Fruit fly (Drosophila melanogaster) whole organism, pupa: Measurements from ENCODE around the gene Neurl4.

Experiments
- CG10348 ChIP-seq: fragments of 200-800 bp; sonication (Bioruptor generic); IDR thresholded peaks from 2 replicates; pipeline ENCODE4 v1.3.6; 2022; ENCODE audit warnings: missing biosample characterization, missing genetic modification characterization
- CG12605 ChIP-seq: fragments of 200-800 bp; sonication (Bioruptor generic); IDR thresholded peaks from 2 replicates; pipeline ENCODE4 v1.3.6; 2022; ENCODE audit warnings: missing biosample characterization, missing genetic modification characterization
- CG13204 ChIP-seq: fragments of 200-800 bp; sonication (Bioruptor generic); optimal IDR thresholded peaks from 2 replicates; lab custom pipeline; 2018; ENCODE audit warnings: missing biosample characterization, mild to moderate bottlenecking, missing genetic modification characterization, moderate library complexity
- CG15710 ChIP-seq: fragments of 200-800 bp; sonication (Bioruptor generic); optimal IDR thresholded peaks from 2 replicates; lab custom pipeline; 2018; ENCODE audit warnings: missing biosample characterization, mild to moderate bottlenecking, missing genetic modification characterization, moderate library complexity
- CG17806 ChIP-seq: fragments of 200-800 bp; sonication (Bioruptor generic); optimal IDR thresholded peaks from 2 replicates; lab custom pipeline; 2018; ENCODE audit warnings: missing biosample characterization, mild to moderate bottlenecking, missing genetic modification characterization, moderate library complexity
- CG32121 ChIP-seq: fragments of 200-800 bp; sonication (Bioruptor generic); IDR thresholded peaks from 2 replicates; pipeline ENCODE4 v1.3.6; 2022; ENCODE audit warnings: missing biosample characterization, missing genetic modification characterization
- CG8159 ChIP-seq: fragments of 200-800 bp; sonication (Bioruptor generic); optimal IDR thresholded peaks from 3 replicates; lab custom pipeline; 2018; ENCODE audit warnings: missing biosample characterization, mild to moderate bottlenecking, missing genetic modification characterization, moderate library complexity
- D1 ChIP-seq: fragments of 200-800 bp; sonication (Bioruptor generic); optimal IDR thresholded peaks from 2 replicates; lab custom pipeline; 2018; ENCODE audit warnings: missing biosample characterization, mild to moderate bottlenecking, missing genetic modification characterization, moderate library complexity
- EcR ChIP-seq: fragments of 200-800 bp; sonication (Bioruptor generic); optimal IDR thresholded peaks from 3 replicates; lab custom pipeline; 2019; ENCODE audit warnings: missing biosample characterization, missing genetic modification characterization, mild to moderate bottlenecking, moderate library complexity, missing genetic modification reagents
- Pif1A ChIP-seq: fragments of 200-800 bp; sonication (Bioruptor generic); optimal IDR thresholded peaks from 3 replicates; lab custom pipeline; 2016; ENCODE audit warnings: missing biosample characterization, missing genetic modification characterization
- Pif1B ChIP-seq: fragments of 200-800 bp; sonication (Bioruptor generic); optimal IDR thresholded peaks from 3 replicates; lab custom pipeline; 2016; ENCODE audit warnings: missing biosample characterization, missing genetic modification characterization
- gl ChIP-seq: fragments of 200-800 bp; sonication (Bioruptor generic); optimal IDR thresholded peaks from 2 replicates; lab custom pipeline; 2018; ENCODE audit warnings: missing biosample characterization, mild to moderate bottlenecking, missing genetic modification characterization
- rn ChIP-seq: fragments of 200-800 bp; sonication (Bioruptor generic); IDR thresholded peaks from 2 replicates; pipeline ENCODE4 v1.3.6; 2022; ENCODE audit warnings: missing biosample characterization, missing genetic modification characterization

dm6 chr3L:14059266-14059974 lies 9.7 kb upstream of the Neurl4 start:
- peak; percentile 36 for TF ChIP-seq CG15710 (tag; lab: Kevin White, UChicago)
- peak; percentile 86 for TF ChIP-seq EcR
- no peak for TF ChIP-seq D1 (tag; lab: Kevin White, UChicago)
- peak; percentile 71 for TF ChIP-seq CG12605 (GFP tag; lab: Robert Waterston, UW)
- TF ChIP-seq rn (GFP tag; lab: Robert Waterston, UW): no peak
- peak; percentile 44 for TF ChIP-seq CG13204
- TF ChIP-seq Pif1A (GFP tag; lab: Kevin White, UChicago): peak; percentile 46
- TF ChIP-seq CG17806: peak; percentile 12
- TF ChIP-seq Pif1B (GFP tag; lab: Kevin White, UChicago): peak; percentile 47
- no peak for TF ChIP-seq CG10348 (GFP tag; lab: Robert Waterston, UW)
- peak; percentile 45 for TF ChIP-seq CG32121
- peak; percentile 66 for TF ChIP-seq gl
- peak; percentile 46 for TF ChIP-seq CG8159
